Worm (Caenorhabditis elegans): ENCODE results near the gene clec-219.

DNA sequence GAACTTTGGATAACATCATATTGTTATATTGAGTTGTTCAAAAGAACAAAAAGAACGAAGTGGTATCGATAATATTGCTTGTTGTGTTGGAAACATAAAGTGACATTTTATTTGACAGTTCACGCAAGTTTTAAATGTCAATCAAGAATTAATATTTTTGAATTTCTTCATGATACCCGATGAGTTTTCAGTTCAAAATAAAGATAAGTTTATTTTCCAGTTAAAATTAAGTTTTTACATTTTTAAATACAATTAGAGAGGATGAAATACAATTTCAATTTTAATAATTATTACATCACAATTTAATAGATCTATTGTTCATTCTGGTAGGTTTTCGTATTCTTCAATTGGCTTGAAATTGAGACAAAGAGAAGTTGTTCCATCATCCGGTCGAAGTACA, 20.7 kb upstream of the clec-219 start, which contains the start of gene W02D7.4:
- no peak for TF ChIP-seq unc-62 (GFP tag; optimal IDR thresholded peaks at IDR 0.05)
- TF ChIP-seq hlh-1 (tag; optimal IDR thresholded peaks at IDR 0.05): no peak
- no peak for TF ChIP-seq ztf-11 (tag; optimal IDR thresholded peaks at IDR 0.05)

Data from whole organism, mixed stage, embryonic.